Fruit fly (Drosophila melanogaster): ENCODE results near the gene CCT1.
A peak's percentile ranks its signal among the peaks of the same experiment; 100 is the strongest.

The CCT1 gene

dm6 chr3R:22503630-22504029 is 12.4 kb upstream of the CCT1 start (continued):
- no peak for TF ChIP-seq bsh (GFP tag; optimal IDR thresholded peaks at IDR 0.05)
- TF ChIP-seq Hsf (GFP tag; optimal IDR thresholded peaks at IDR 0.05), result no peak
- TF ChIP-seq CG12942 (GFP tag; optimal IDR thresholded peaks at IDR 0.05), result no peak
- peak; percentile 0 for TF ChIP-seq CG18619 (GFP tag; optimal IDR thresholded peaks at IDR 0.05)
- no peak for TF ChIP-seq tx (GFP tag; optimal IDR thresholded peaks at IDR 0.05)
- no peak for TF ChIP-seq bab2 (GFP tag; optimal IDR thresholded peaks at IDR 0.05)
- TF ChIP-seq Deaf1 (tag; optimal IDR thresholded peaks at IDR 0.05), result no peak
- TF ChIP-seq CG7556 (GFP tag; optimal IDR thresholded peaks at IDR 0.05), result peak; percentile 28
- no peak for TF ChIP-seq MESR4 (GFP tag; optimal IDR thresholded peaks at IDR 0.05)
- TF ChIP-seq CG4360 (GFP tag; IDR thresholded peaks at IDR 0.05), result no peak
- no peak for TF ChIP-seq Sry-β (GFP tag; optimal IDR thresholded peaks at IDR 0.05)
- no peak for TF ChIP-seq Tbp (GFP tag; optimal IDR thresholded peaks at IDR 0.05)
- TF ChIP-seq Fer3 (tag; optimal IDR thresholded peaks at IDR 0.05), result peak; percentile 17
- TF ChIP-seq Ptx1 (GFP tag; IDR thresholded peaks at IDR 0.05), result no peak
- no peak for TF ChIP-seq da (GFP tag; optimal IDR thresholded peaks at IDR 0.05)
- no peak for TF ChIP-seq dpn (GFP tag; optimal IDR thresholded peaks at IDR 0.05)
- TF ChIP-seq CG9817 (tag; optimal IDR thresholded peaks at IDR 0.05), result no peak
- no peak for TF ChIP-seq Eip74EF (GFP tag; optimal IDR thresholded peaks at IDR 0.05)
- TF ChIP-seq chn (GFP tag; optimal IDR thresholded peaks at IDR 0.05), result no peak
- no peak for TF ChIP-seq Camta (GFP tag; optimal IDR thresholded peaks at IDR 0.05)
- no peak for TF ChIP-seq CG7271 (tag; optimal IDR thresholded peaks at IDR 0.05)
- 0 out of 2 replicates have a peak, but pooled peaks have one; percentile 35 for TF ChIP-seq Atf6 (GFP tag; IDR thresholded peaks at IDR 0.05)
- TF ChIP-seq Doc3 (GFP tag; IDR thresholded peaks at IDR 0.05; ENCODE audit: partially characterized antibody), result no peak
- no peak for TF ChIP-seq Lim3 (GFP tag; IDR thresholded peaks at IDR 0.05)
- no peak for TF ChIP-seq gfzf (GFP tag; optimal IDR thresholded peaks at IDR 0.05)
- no peak for TF ChIP-seq wdn (GFP tag; IDR thresholded peaks at IDR 0.05)
- TF ChIP-seq gt (GFP tag; IDR thresholded peaks at IDR 0.05), result no peak
- TF ChIP-seq CG4424 (GFP tag; optimal IDR thresholded peaks at IDR 0.05), result no peak
- no peak for TF ChIP-seq CG16863 (GFP tag; optimal IDR thresholded peaks at IDR 0.05)
- TF ChIP-seq Sry-δ (GFP tag; optimal IDR thresholded peaks at IDR 0.05), result no peak
- no peak for TF ChIP-seq Nf-YA (GFP tag; IDR thresholded peaks at IDR 0.05)
- no peak for TF ChIP-seq Mrtf (GFP tag; IDR thresholded peaks at IDR 0.05)
- no peak for TF ChIP-seq CG10321 (GFP tag; IDR thresholded peaks at IDR 0.05)
- TF ChIP-seq Hand (GFP tag; optimal IDR thresholded peaks at IDR 0.05), result peak; percentile 3
- TF ChIP-seq CG10209 (GFP tag; optimal IDR thresholded peaks at IDR 0.05), result no peak
- TF ChIP-seq MBD-R2 (GFP tag; IDR thresholded peaks at IDR 0.05), result no peak
- no peak for TF ChIP-seq CG17361 (GFP tag; IDR thresholded peaks at IDR 0.05)
- TF ChIP-seq vvl (GFP tag; IDR thresholded peaks at IDR 0.05), result no peak
- TF ChIP-seq inv (GFP tag; IDR thresholded peaks at IDR 0.05; ENCODE audit: partially characterized antibody), result no peak
- TF ChIP-seq sisA (GFP tag; IDR thresholded peaks at IDR 0.05), result no peak
- TF ChIP-seq CTCF (GFP tag; optimal IDR thresholded peaks at IDR 0.05), result no peak
- TF ChIP-seq Hr78 (GFP tag; optimal IDR thresholded peaks at IDR 0.05), result no peak
- TF ChIP-seq HmgZ (tag; optimal IDR thresholded peaks at IDR 0.05), result no peak
- no peak for TF ChIP-seq Dip3 (GFP tag; optimal IDR thresholded peaks at IDR 0.05)
- no peak for TF ChIP-seq esg (GFP tag; conservative IDR thresholded peaks at IDR 0.05)
- TF ChIP-seq cato (GFP tag; optimal IDR thresholded peaks at IDR 0.05; ENCODE audit: borderline replicate concordance), result no peak
- TF ChIP-seq chm (GFP tag; IDR thresholded peaks at IDR 0.05), result no peak
- peak; percentile 7 for TF ChIP-seq CG17359 (tag; optimal IDR thresholded peaks at IDR 0.05)
- peak; percentile 66 for TF ChIP-seq CG12769 (tag; optimal IDR thresholded peaks at IDR 0.05)
- no peak for TF ChIP-seq seq (GFP tag; IDR thresholded peaks at IDR 0.05)
- TF ChIP-seq CG14965 (GFP tag; optimal IDR thresholded peaks at IDR 0.05; ENCODE audit: borderline replicate concordance), result no peak
- 0 out of 3 replicates have a peak, but pooled peaks have one; percentile 26 for TF ChIP-seq dysf (GFP tag; IDR thresholded peaks at IDR 0.05)
